Fruit fly (Drosophila melanogaster) whole organism, embryonic: ENCODE data around the gene ImpL1.

Source experiments
- CG11093 ChIP-seq: fragments of 200-800 bp; sonication (Bioruptor generic); IDR thresholded peaks from 3 replicates; pipeline ENCODE4 v1.3.6; 2022; ENCODE audit warnings: missing biosample characterization, missing genetic modification characterization
- CG17186 ChIP-seq: fragments of 200-800 bp; sonication (Bioruptor generic); optimal IDR thresholded peaks from 3 replicates; lab custom pipeline; 2017; ENCODE audit warnings: missing biosample characterization, missing genetic modification reagents, missing genetic modification characterization
- CG30403 ChIP-seq: fragments of 200-800 bp; sonication (Bioruptor generic); optimal IDR thresholded peaks from 3 replicates; lab custom pipeline; 2016; ENCODE audit warnings: missing biosample characterization, missing genetic modification characterization
- H15 ChIP-seq: fragments of 200-800 bp; sonication (Bioruptor generic); IDR thresholded peaks from 3 replicates; pipeline ENCODE4 v1.3.6; 2022; ENCODE audit warnings: missing biosample characterization, missing genetic modification characterization
- Hey ChIP-seq: fragments of 200-800 bp; sonication (Bioruptor generic); optimal IDR thresholded peaks from 3 replicates; lab custom pipeline; 2018; ENCODE audit warnings: missing biosample characterization, mild to moderate bottlenecking, missing genetic modification characterization
- TFAM ChIP-seq: fragments of 200-800 bp; sonication (Bioruptor generic); optimal IDR thresholded peaks from 2 replicates; lab custom pipeline; 2017; ENCODE audit warnings: missing biosample characterization, missing genetic modification characterization, inconsistent platforms
- luna ChIP-seq: fragments of 200-800 bp; sonication (Bioruptor generic); optimal IDR thresholded peaks from 2 replicates; lab custom pipeline; 2016; ENCODE audit warnings: missing biosample characterization, missing genetic modification characterization
- stwl ChIP-seq: fragments of 200-800 bp; sonication (Bioruptor generic); optimal IDR thresholded peaks from 3 replicates; lab custom pipeline; 2018; ENCODE audit warnings: missing biosample characterization, mild to moderate bottlenecking, missing genetic modification characterization, moderate library complexity

dm6 chr3L:13433522-13433921 is 51.0 kb downstream of the ImpL1 start:
- no peak for TF ChIP-seq H15
- TF ChIP-seq CG11093: no peak
- TF ChIP-seq luna: no peak
- TF ChIP-seq stwl (tag; lab: Kevin White, UChicago): no peak
- TF ChIP-seq TFAM (GFP tag; lab: Kevin White, UChicago): no peak
- no peak for TF ChIP-seq Hey
- TF ChIP-seq CG30403 (GFP tag; lab: Kevin White, UChicago): no peak
- no peak for TF ChIP-seq CG17186 (GFP tag; lab: Kevin White, UChicago)
